Worm (Caenorhabditis elegans) whole organism, late embryonic: ENCODE measurements around the gene snb-2.
A peak's percentile ranks its signal among the peaks of the same experiment; 100 is the strongest.

Source experiments
- C38D4.7 ChIP-seq: fragments of 200-800 bp; sonication (Bioruptor generic); optimal IDR thresholded peaks from 2 replicates; lab custom pipeline; 2018; ENCODE audit warnings: mild to moderate bottlenecking, missing genetic modification characterization, moderate library complexity, missing compliant biosample characterization
- T23F11.4 ChIP-seq: fragments of 200-800 bp; sonication (Bioruptor generic); optimal IDR thresholded peaks from 2 replicates; lab custom pipeline; 2018; ENCODE audit warnings: mild to moderate bottlenecking, missing genetic modification characterization, missing compliant biosample characterization
- ahr-1 ChIP-seq: sonication (generic microtip); optimal IDR thresholded peaks from 2 replicates; lab custom pipeline; 2016; ENCODE audit warnings: missing genetic modification characterization, missing compliant biosample characterization
- ceh-14 ChIP-seq: sonication (generic microtip); optimal IDR thresholded peaks from 2 replicates; lab custom pipeline; 2016; ENCODE audit warnings: missing genotype, missing genetic modification characterization, missing compliant biosample characterization
- ceh-18 ChIP-seq: sonication (generic microtip); optimal IDR thresholded peaks from 2 replicates; lab custom pipeline; 2016; ENCODE audit warnings: missing genetic modification characterization, missing compliant biosample characterization
- ceh-30 ChIP-seq: fragments of 150-350 bp; optimal IDR thresholded peaks from 2 replicates; lab custom pipeline; 2014; ENCODE audit warnings: missing biosample characterization, missing genetic modification characterization
- ceh-31 ChIP-seq: sonication (generic microtip); optimal IDR thresholded peaks from 2 replicates; lab custom pipeline; 2016; ENCODE audit warnings: missing genetic modification characterization, missing compliant biosample characterization
- ceh-34 ChIP-seq: sonication (generic microtip); optimal IDR thresholded peaks from 2 replicates; lab custom pipeline; 2016; ENCODE audit warnings: mild to moderate bottlenecking, missing genetic modification characterization, missing compliant biosample characterization
- ceh-45 ChIP-seq: fragments of 200-800 bp; sonication (Bioruptor generic); IDR thresholded peaks from 2 replicates; pipeline ENCODE4 v1.3.6; 2022; ENCODE audit warnings: missing genetic modification reagents, missing genetic modification characterization, missing compliant biosample characterization
- ceh-6 ChIP-seq: fragments of 200-800 bp; sonication (Bioruptor generic); optimal IDR thresholded peaks from 2 replicates; lab custom pipeline; 2018; ENCODE audit warnings: mild to moderate bottlenecking, missing genetic modification characterization, missing compliant biosample characterization
- elt-2 ChIP-seq: sonication (generic microtip); optimal IDR thresholded peaks from 2 replicates; lab custom pipeline; 2016; ENCODE audit warnings: missing genetic modification reagents, missing genetic modification characterization, missing compliant biosample characterization
- elt-4 ChIP-seq: sonication (generic microtip); optimal IDR thresholded peaks from 2 replicates; lab custom pipeline; 2016; ENCODE audit warnings: missing genetic modification characterization, missing compliant biosample characterization
- eyg-1 ChIP-seq: sonication (generic microtip); optimal IDR thresholded peaks from 2 replicates; lab custom pipeline; 2016; ENCODE audit warnings: missing genotype, missing genetic modification characterization, missing compliant biosample characterization
- fax-1 ChIP-seq: sonication (generic microtip); optimal IDR thresholded peaks from 2 replicates; lab custom pipeline; 2016; ENCODE audit warnings: missing genotype, missing genetic modification characterization, missing compliant biosample characterization
- fkh-6 ChIP-seq: sonication (generic microtip); optimal IDR thresholded peaks from 2 replicates; lab custom pipeline; 2016; ENCODE audit warnings: missing genetic modification characterization, missing compliant biosample characterization
- gmeb-2 ChIP-seq: sonication (generic microtip); optimal IDR thresholded peaks from 2 replicates; lab custom pipeline; 2016; ENCODE audit warnings: missing genetic modification characterization, inconsistent platforms, missing compliant biosample characterization
- hlh-30 ChIP-seq: sonication (generic microtip); optimal IDR thresholded peaks from 2 replicates; lab custom pipeline; 2017; ENCODE audit warnings: antibody characterized with exemption, missing genetic modification characterization, missing compliant biosample characterization; ENCODE audit not compliant: insufficient read depth
- mec-3 ChIP-seq: sonication (generic microtip); optimal IDR thresholded peaks from 2 replicates; lab custom pipeline; 2016; ENCODE audit warnings: borderline replicate concordance, missing genetic modification characterization, missing compliant biosample characterization
- nfya-1 ChIP-seq: sonication (generic microtip); optimal IDR thresholded peaks from 2 replicates; lab custom pipeline; 2017; ENCODE audit warnings: missing genetic modification characterization, mild to moderate bottlenecking, missing compliant biosample characterization, antibody characterized with exemption, moderate library complexity
- nhr-232 ChIP-seq: sonication (generic microtip); optimal IDR thresholded peaks from 2 replicates; lab custom pipeline; 2016; ENCODE audit warnings: missing genetic modification characterization, missing compliant biosample characterization
- npax-4 ChIP-seq: sonication (generic microtip); optimal IDR thresholded peaks from 2 replicates; lab custom pipeline; 2016; ENCODE audit warnings: missing genetic modification characterization, missing compliant biosample characterization
- pax-1 ChIP-seq: fragments of 150-350 bp; optimal IDR thresholded peaks from 2 replicates; lab custom pipeline; 2014; ENCODE audit warnings: missing biosample characterization, missing genetic modification characterization
- pha-4 ChIP-seq: fragments of 150-350 bp; optimal IDR thresholded peaks from 2 replicates; lab custom pipeline; 2018; ENCODE audit warnings: missing biosample characterization, missing genetic modification reagents, missing genetic modification characterization
- pros-1 ChIP-seq: fragments of 150-350 bp; optimal IDR thresholded peaks from 2 replicates; lab custom pipeline; 2014; ENCODE audit warnings: missing biosample characterization, missing genetic modification reagents, missing genetic modification characterization
- ref-2 ChIP-seq: sonication (generic microtip); optimal IDR thresholded peaks from 2 replicates; lab custom pipeline; 2016; ENCODE audit warnings: missing genetic modification characterization, missing compliant biosample characterization
- rnt-1 ChIP-seq: sonication (generic microtip); optimal IDR thresholded peaks from 2 replicates; lab custom pipeline; 2016; ENCODE audit warnings: missing genetic modification characterization, missing compliant biosample characterization
- sdc-2 ChIP-seq: sonication (generic microtip); optimal IDR thresholded peaks from 2 replicates; lab custom pipeline; 2016; ENCODE audit warnings: missing genotype, missing genetic modification characterization, missing compliant biosample characterization
- sox-2 ChIP-seq: fragments of 200-800 bp; sonication (Bioruptor generic); IDR thresholded peaks from 2 replicates; pipeline ENCODE4 v1.3.6; 2022; ENCODE audit warnings: missing genetic modification reagents, missing genetic modification characterization, missing compliant biosample characterization
- sox-4 ChIP-seq: sonication (generic microtip); optimal IDR thresholded peaks from 2 replicates; lab custom pipeline; 2017; ENCODE audit warnings: mild to moderate bottlenecking, missing genetic modification characterization, inconsistent platforms, missing compliant biosample characterization
- syd-9 ChIP-seq: sonication (generic microtip); optimal IDR thresholded peaks from 2 replicates; lab custom pipeline; 2016; ENCODE audit warnings: mild to moderate bottlenecking, missing genetic modification characterization, moderate library complexity, missing compliant biosample characterization
- tbx-2 ChIP-seq: sonication (generic microtip); optimal IDR thresholded peaks from 2 replicates; lab custom pipeline; 2016; ENCODE audit warnings: missing genetic modification characterization, missing compliant biosample characterization
- ttx-3 ChIP-seq: sonication (generic microtip); optimal IDR thresholded peaks from 2 replicates; lab custom pipeline; 2016; ENCODE audit warnings: missing genetic modification reagents, missing genetic modification characterization, missing compliant biosample characterization
- unc-3 ChIP-seq, 2 experiments: fragments of 200-800 bp in 1 of 2; sonication (Bioruptor generic) in 1 of 2; sonication (generic microtip) in 1 of 2; conservative IDR thresholded peaks in 1 of 2; optimal IDR thresholded peaks in 1 of 2; 2 replicates each; pipeline versions ENCODE4 v1.3.6 to Lab custom; 2016 to 2022; ENCODE audit warnings: missing compliant biosample characterization in 2 of 2, missing genetic modification characterization in 2 of 2, missing genetic modification reagents in 1 of 2

snb-2 gene

DNA sequence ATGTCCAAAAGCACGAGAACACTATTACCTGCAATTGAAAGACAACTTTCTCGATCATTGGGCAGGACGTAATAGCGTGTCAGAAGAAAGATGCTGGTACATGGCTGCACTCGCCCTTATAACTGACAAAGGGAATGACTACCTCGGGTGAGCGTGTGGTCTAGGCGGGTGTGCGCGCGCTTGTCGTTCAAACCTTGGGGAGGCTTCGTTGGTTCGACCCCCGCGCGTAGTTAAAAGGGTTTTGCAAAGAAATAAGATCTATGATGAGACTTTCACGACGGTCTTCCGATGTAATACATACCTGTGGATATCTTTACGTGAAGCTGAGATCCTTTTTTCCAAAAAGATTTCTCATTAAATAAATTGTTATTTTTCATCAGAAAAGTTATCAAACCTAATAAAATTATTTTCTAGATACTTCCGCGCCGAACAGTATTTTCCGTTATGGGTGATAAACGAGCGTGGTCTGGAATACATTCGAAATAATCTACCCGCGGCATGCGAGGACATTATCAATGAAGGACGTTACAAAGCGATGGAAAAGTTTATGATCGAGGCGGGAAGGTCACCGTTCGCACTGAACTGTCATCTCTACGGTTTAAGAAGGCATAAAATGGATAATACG, 42.1 kb downstream of the snb-2 start (continued):
- TF ChIP-seq ceh-18, result peak; percentile 99
- TF ChIP-seq ceh-34 (tag; lab: Kevin White, UChicago), result peak; percentile 100
- peak; percentile 100 for TF ChIP-seq sox-4
- peak; percentile 95 for TF ChIP-seq sdc-2 (tag; lab: Kevin White, UChicago)
- TF ChIP-seq rnt-1 (tag; lab: Kevin White, UChicago), result peak; percentile 99
- peak; percentile 99 for TF ChIP-seq pros-1 (tag; lab: Kevin White, UChicago)
- TF ChIP-seq pha-4 (tag; lab: Kevin White, UChicago), result no peak
- TF ChIP-seq C38D4.7 (GFP tag; lab: Kevin White, UChicago), result peak; percentile 98
- peak; percentile 100 for TF ChIP-seq eyg-1
- peak; percentile 99 for TF ChIP-seq syd-9 (tag; lab: Kevin White, UChicago)
- TF ChIP-seq ceh-30 (tag; lab: Kevin White, UChicago), result peak; percentile 93
- TF ChIP-seq unc-3 (GFP tag; conservative IDR thresholded peaks at IDR 0.05; lab: Robert Waterston, UW), result peak; percentile 100
- peak; percentile 100 for TF ChIP-seq unc-3 (tag; optimal IDR thresholded peaks at IDR 0.05; lab: Kevin White, UChicago)
- TF ChIP-seq pax-1 (tag; lab: Kevin White, UChicago), result peak; percentile 29
- TF ChIP-seq elt-4 (tag; lab: Kevin White, UChicago), result peak; percentile 99
- peak; percentile 99 for TF ChIP-seq tbx-2 (tag; lab: Kevin White, UChicago)
- TF ChIP-seq hlh-30 (tag; lab: Kevin White, UChicago), result peak; percentile 92
- peak; percentile 100 for TF ChIP-seq ceh-45 (GFP tag; lab: Robert Waterston, UW)
- peak; percentile 98 for TF ChIP-seq sox-2
- peak; percentile 99 for TF ChIP-seq ahr-1 (tag; lab: Kevin White, UChicago)
- peak; percentile 100 for TF ChIP-seq gmeb-2 (tag; lab: Kevin White, UChicago)
- TF ChIP-seq ttx-3 (tag; lab: Kevin White, UChicago), result peak; percentile 99
- TF ChIP-seq npax-4 (tag; lab: Kevin White, UChicago), result peak; percentile 99
- peak; percentile 99 for TF ChIP-seq mec-3 (tag; lab: Kevin White, UChicago)
- peak; percentile 100 for TF ChIP-seq T23F11.4
- TF ChIP-seq ceh-31, result peak; percentile 98
- TF ChIP-seq nfya-1 (tag; lab: Kevin White, UChicago), result peak; percentile 93
- TF ChIP-seq ceh-14 (tag; lab: Kevin White, UChicago), result peak; percentile 99
- TF ChIP-seq fax-1 (tag; lab: Kevin White, UChicago), result peak; percentile 99
- peak; percentile 100 for TF ChIP-seq nhr-232 (tag; lab: Kevin White, UChicago)
- TF ChIP-seq elt-2 (tag; lab: Kevin White, UChicago), result peak; percentile 100
- peak; percentile 100 for TF ChIP-seq ref-2 (tag; lab: Kevin White, UChicago)
- TF ChIP-seq ceh-6, result peak; percentile 100

DNA sequence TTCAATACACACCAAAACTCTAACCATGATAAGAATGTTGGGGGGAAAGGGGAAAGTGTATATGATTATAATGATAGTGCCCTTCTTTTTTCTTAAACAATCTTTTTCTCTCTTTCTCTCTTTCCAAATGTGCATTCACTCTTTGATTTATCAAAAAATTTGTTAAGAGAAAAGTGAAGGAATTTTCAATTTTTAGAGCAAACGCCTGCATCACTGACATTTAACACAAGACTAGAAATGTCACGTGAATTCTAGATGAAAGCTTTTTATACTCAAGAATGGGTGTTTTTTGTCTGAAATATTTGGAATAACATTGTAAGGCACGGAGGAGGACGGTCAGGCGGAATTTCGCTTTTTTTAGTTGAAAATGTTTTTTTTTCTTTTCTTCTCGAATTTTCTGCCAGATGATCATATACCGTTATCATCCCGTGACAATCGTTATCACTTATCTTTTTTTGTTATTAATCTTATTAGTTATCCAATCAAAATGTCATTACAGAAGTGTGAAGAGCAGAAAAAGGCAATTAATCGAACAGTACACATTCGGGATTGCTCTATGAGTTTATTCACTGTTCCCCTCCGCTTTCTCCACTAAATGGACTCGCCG, 43.6 kb downstream of the snb-2 start, which contains the start of the genes frm-7 and F55C5.17:
Gene frm-7 (plus strand): TSS at position 500 of the 607 bp plus-strand sequence.
Gene F55C5.17 (plus strand): TSS at position 557 of the 607 bp plus-strand sequence.
- TF ChIP-seq elt-2 (tag; lab: Kevin White, UChicago) (peak; percentile 57), fkh-6 (tag; lab: Kevin White, UChicago) (no peak), hlh-30 (tag; lab: Kevin White, UChicago) (peak; percentile 38), ceh-30 (tag; lab: Kevin White, UChicago) (no peak)

ce11 chrV:12300780-12301460, 44.8 kb downstream of the snb-2 start:
- no peak for TF ChIP-seq C38D4.7 (GFP tag; lab: Kevin White, UChicago)
- no peak for TF ChIP-seq pha-4 (tag; lab: Kevin White, UChicago)
